Worm (Caenorhabditis elegans) whole organism, early embryonic: ENCODE measurements around the gene egrh-1.

ENCODE experiments used
- F13C5.2 ChIP-seq: sonication (generic microtip); optimal IDR thresholded peaks from 2 replicates; lab custom pipeline; 2017; ENCODE audit warnings: mild to moderate bottlenecking, missing genetic modification characterization, inconsistent platforms, missing compliant biosample characterization
- ama-1 ChIP-seq: fragments of 150-350 bp; optimal IDR thresholded peaks from 2 replicates; lab custom pipeline; 2014
- ets-7 ChIP-seq: sonication (generic microtip); optimal IDR thresholded peaks from 2 replicates; lab custom pipeline; 2016; ENCODE audit warnings: missing genotype, missing genetic modification characterization, missing compliant biosample characterization
- flt-1 ChIP-seq: fragments of 200-800 bp; sonication (Bioruptor generic); IDR thresholded peaks from 2 replicates; pipeline ENCODE4 v1.3.6; 2022; ENCODE audit warnings: missing genetic modification characterization, missing compliant biosample characterization
- hmbx-1 ChIP-seq: sonication (generic microtip); optimal IDR thresholded peaks from 2 replicates; lab custom pipeline; 2016; ENCODE audit warnings: mild to moderate bottlenecking, missing genetic modification characterization, missing compliant biosample characterization
- hmg-4 ChIP-seq: fragments of 200-800 bp; sonication (Bioruptor generic); optimal IDR thresholded peaks from 2 replicates; lab custom pipeline; 2018; ENCODE audit warnings: mild to moderate bottlenecking, missing genetic modification characterization, missing compliant biosample characterization
- sea-1 ChIP-seq: fragments of 200-800 bp; sonication (Bioruptor generic); conservative IDR thresholded peaks from 2 replicates; pipeline ENCODE4 v1.3.6; 2022; ENCODE audit warnings: missing genetic modification characterization, missing compliant biosample characterization
- tbx-11 ChIP-seq: fragments of 200-800 bp; sonication (Bioruptor generic); IDR thresholded peaks from 2 replicates; pipeline ENCODE4 v1.3.6; 2022; ENCODE audit warnings: missing genetic modification characterization, missing compliant biosample characterization

DNA sequence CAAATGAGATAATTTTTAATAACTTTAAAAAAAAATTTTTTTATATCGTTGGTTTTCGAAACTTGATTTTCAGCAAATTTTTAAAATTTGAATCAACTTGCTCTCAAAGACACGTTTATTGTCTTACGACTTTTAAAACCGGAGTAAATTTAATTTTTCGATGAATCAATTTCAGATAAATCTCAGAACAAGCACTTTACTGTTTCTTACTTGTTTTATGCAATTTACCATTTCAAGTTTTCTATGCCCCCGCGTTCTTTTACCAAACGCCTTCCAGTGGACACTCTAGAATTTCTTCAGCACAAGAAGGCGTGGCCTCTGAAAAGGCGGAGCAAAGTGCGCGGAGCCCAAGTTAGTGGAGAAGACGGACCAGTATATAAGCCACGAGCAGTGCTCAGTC is 35.4 kb downstream of the egrh-1 start, which contains the start of gene flp-8:
- TF ChIP-seq ets-7 (tag; lab: Kevin White, UChicago) (no peak), ama-1 (lab: Kevin White, UChicago) (no peak), hmg-4 (GFP tag; lab: Kevin White, UChicago) (no peak), F13C5.2 (tag; lab: Kevin White, UChicago) (no peak), sea-1 (GFP tag; lab: Robert Waterston, UW) (no peak), flt-1 (GFP tag; lab: Robert Waterston, UW) (no peak), hmbx-1 (tag; lab: Kevin White, UChicago) (no peak), tbx-11 (GFP tag; lab: Robert Waterston, UW) (no peak)
